Fruit fly (Drosophila melanogaster) whole organism, embryonic: ENCODE measurements around the gene Polr3F.

Experiments
- Aef1 ChIP-seq: fragments of 200-800 bp; sonication (Bioruptor generic); IDR thresholded peaks from 3 replicates; pipeline ENCODE4 v1.3.6; 2022; ENCODE audit warnings: missing biosample characterization, missing genetic modification characterization
- Atf-2 ChIP-seq: fragments of 200-800 bp; sonication (Bioruptor generic); optimal IDR thresholded peaks from 2 replicates; lab custom pipeline; 2016; ENCODE audit warnings: missing biosample characterization, missing genetic modification characterization
- B-H1 ChIP-seq: fragments of 200-800 bp; sonication (Bioruptor generic); IDR thresholded peaks from 3 replicates; pipeline ENCODE4 v1.3.6; 2022; ENCODE audit warnings: missing biosample characterization, missing genetic modification characterization
- BEAF-32 ChIP-seq: fragments of 200-800 bp; sonication (Bioruptor generic); optimal IDR thresholded peaks from 3 replicates; lab custom pipeline; 2017; ENCODE audit warnings: missing biosample characterization, missing genetic modification characterization, mild to moderate bottlenecking, moderate library complexity, missing genetic modification reagents
- Blimp-1 ChIP-seq: fragments of 200-800 bp; sonication (Bioruptor generic); optimal IDR thresholded peaks from 3 replicates; lab custom pipeline; 2018; ENCODE audit warnings: missing biosample characterization, missing genetic modification characterization, mild to moderate bottlenecking, moderate library complexity, missing genetic modification reagents
- C15 ChIP-seq: fragments of 200-800 bp; sonication (Bioruptor generic); IDR thresholded peaks from 3 replicates; pipeline ENCODE4 v1.3.6; 2022; ENCODE audit warnings: missing biosample characterization, missing genetic modification characterization
- CG11093 ChIP-seq: fragments of 200-800 bp; sonication (Bioruptor generic); IDR thresholded peaks from 3 replicates; pipeline ENCODE4 v1.3.6; 2022; ENCODE audit warnings: missing biosample characterization, missing genetic modification characterization
- CG12155 ChIP-seq: fragments of 200-800 bp; sonication (Bioruptor generic); optimal IDR thresholded peaks from 3 replicates; lab custom pipeline; 2016; ENCODE audit warnings: missing biosample characterization, missing genetic modification characterization
- CG1233 ChIP-seq: fragments of 200-800 bp; sonication (Bioruptor generic); optimal IDR thresholded peaks from 4 replicates; lab custom pipeline; 2018; ENCODE audit warnings: missing biosample characterization, mild to moderate bottlenecking, missing genetic modification characterization
- CG12769 ChIP-seq: fragments of 200-800 bp; sonication (Bioruptor generic); optimal IDR thresholded peaks from 2 replicates; lab custom pipeline; 2019; ENCODE audit warnings: missing biosample characterization, mild to moderate bottlenecking, missing genetic modification characterization, moderate library complexity
- CG13424 ChIP-seq: fragments of 200-800 bp; sonication (Bioruptor generic); optimal IDR thresholded peaks from 2 replicates; lab custom pipeline; 2019; ENCODE audit warnings: missing biosample characterization, mild to moderate bottlenecking, missing genetic modification characterization, moderate library complexity
- CG1602 ChIP-seq: fragments of 200-800 bp; sonication (Bioruptor generic); optimal IDR thresholded peaks from 3 replicates; lab custom pipeline; 2016; ENCODE audit warnings: missing biosample characterization, missing genetic modification characterization
- CG18476 ChIP-seq: fragments of 200-800 bp; sonication (Bioruptor generic); optimal IDR thresholded peaks from 2 replicates; lab custom pipeline; 2016; ENCODE audit warnings: missing biosample characterization, mild to moderate bottlenecking, missing genetic modification characterization
- CG30020 ChIP-seq: fragments of 200-800 bp; optimal IDR thresholded peaks from 2 replicates; lab custom pipeline; 2019; ENCODE audit warnings: missing biosample characterization, mild to moderate bottlenecking, missing genetic modification characterization, moderate library complexity
- CG34224 ChIP-seq: fragments of 200-800 bp; sonication (Bioruptor generic); IDR thresholded peaks from 3 replicates; pipeline ENCODE4 v1.3.6; 2022; ENCODE audit warnings: missing biosample characterization, missing genetic modification characterization; ENCODE audit not compliant: partially characterized antibody
- CG4328 ChIP-seq: fragments of 200-800 bp; sonication (Bioruptor generic); optimal IDR thresholded peaks from 3 replicates; lab custom pipeline; 2017; ENCODE audit warnings: missing biosample characterization, missing genetic modification reagents, missing genetic modification characterization
- CG7271 ChIP-seq: fragments of 200-800 bp; sonication (Bioruptor generic); optimal IDR thresholded peaks from 2 replicates; lab custom pipeline; 2018; ENCODE audit warnings: missing biosample characterization, mild to moderate bottlenecking, missing genetic modification characterization, moderate library complexity
- CG8359 ChIP-seq: fragments of 200-800 bp; sonication (Bioruptor generic); optimal IDR thresholded peaks from 2 replicates; lab custom pipeline; 2017; ENCODE audit warnings: missing biosample characterization, mild to moderate bottlenecking, missing genetic modification characterization, borderline replicate concordance
- CG9609 ChIP-seq: fragments of 200-800 bp; sonication (Bioruptor generic); optimal IDR thresholded peaks from 3 replicates; lab custom pipeline; 2016; ENCODE audit warnings: missing biosample characterization, missing genetic modification characterization
- CG9797 ChIP-seq: fragments of 200-800 bp; sonication (Bioruptor generic); optimal IDR thresholded peaks from 3 replicates; lab custom pipeline; 2018; ENCODE audit warnings: missing biosample characterization, mild to moderate bottlenecking, missing genetic modification characterization
- Dip3 ChIP-seq: fragments of 200-800 bp; sonication (Bioruptor generic); optimal IDR thresholded peaks from 3 replicates; lab custom pipeline; 2016; ENCODE audit warnings: missing biosample characterization, missing genetic modification characterization
- Fer3 ChIP-seq: fragments of 200-800 bp; sonication (Bioruptor generic); optimal IDR thresholded peaks from 2 replicates; lab custom pipeline; 2018; ENCODE audit warnings: missing biosample characterization, mild to moderate bottlenecking, missing genetic modification characterization, moderate library complexity
- Gug ChIP-seq: fragments of 200-800 bp; sonication (Bioruptor generic); IDR thresholded peaks from 4 replicates; pipeline ENCODE4 v1.3.6; 2022; ENCODE audit warnings: missing biosample characterization, missing genetic modification characterization
- Nf-YC ChIP-seq: fragments of 200-800 bp; optimal IDR thresholded peaks from 3 replicates; lab custom pipeline; 2019; ENCODE audit warnings: missing biosample characterization, mild to moderate bottlenecking, missing genetic modification characterization, moderate library complexity
- Oaz ChIP-seq: fragments of 200-800 bp; sonication (Bioruptor generic); IDR thresholded peaks from 2 replicates; pipeline ENCODE4 v1.3.6; 2022; ENCODE audit warnings: missing biosample characterization, missing genetic modification characterization
- Oli ChIP-seq: fragments of 200-800 bp; sonication (Bioruptor generic); optimal IDR thresholded peaks from 2 replicates; lab custom pipeline; 2018; ENCODE audit warnings: missing biosample characterization, mild to moderate bottlenecking, missing genetic modification characterization, moderate library complexity
- Rfx ChIP-seq: fragments of 200-800 bp; sonication (Bioruptor generic); IDR thresholded peaks from 2 replicates; pipeline ENCODE4 v1.3.6; 2022; ENCODE audit warnings: missing biosample characterization, missing genetic modification characterization
- Xbp1 ChIP-seq: fragments of 200-800 bp; sonication (Bioruptor generic); optimal IDR thresholded peaks from 3 replicates; lab custom pipeline; 2016; ENCODE audit warnings: missing biosample characterization, mild to moderate bottlenecking, missing genetic modification characterization
- ara ChIP-seq: fragments of 200-800 bp; sonication (Bioruptor generic); IDR thresholded peaks from 2 replicates; pipeline ENCODE4 v1.3.6; 2022; ENCODE audit warnings: missing biosample characterization, missing genetic modification characterization
- ase ChIP-seq: fragments of 200-800 bp; sonication (Bioruptor generic); IDR thresholded peaks from 3 replicates; pipeline ENCODE4 v1.3.6; 2022; ENCODE audit warnings: missing biosample characterization, missing genetic modification characterization
- bcd ChIP-seq: fragments of 200-800 bp; sonication (Bioruptor generic); optimal IDR thresholded peaks from 2 replicates; lab custom pipeline; 2017; ENCODE audit warnings: missing biosample characterization, mild to moderate bottlenecking, missing genetic modification characterization
- dati ChIP-seq: fragments of 200-800 bp; sonication (Bioruptor generic); IDR thresholded peaks from 2 replicates; pipeline ENCODE4 v1.3.6; 2022; ENCODE audit warnings: missing biosample characterization, missing genetic modification characterization
- exex ChIP-seq: fragments of 200-800 bp; sonication (Bioruptor generic); optimal IDR thresholded peaks from 4 replicates; lab custom pipeline; 2018; ENCODE audit warnings: missing biosample characterization, mild to moderate bottlenecking, missing genetic modification characterization, moderate library complexity
- fd96Cb ChIP-seq: fragments of 200-800 bp; sonication (Bioruptor generic); optimal IDR thresholded peaks from 2 replicates; lab custom pipeline; 2018; ENCODE audit warnings: missing biosample characterization, mild to moderate bottlenecking, missing genetic modification characterization, moderate library complexity
- ftz-f1 ChIP-seq: fragments of 200-800 bp; sonication (Bioruptor generic); optimal IDR thresholded peaks from 2 replicates; lab custom pipeline; 2016; ENCODE audit warnings: missing biosample characterization, missing genetic modification characterization
- fu2 ChIP-seq: fragments of 200-800 bp; sonication (Bioruptor generic); optimal IDR thresholded peaks from 2 replicates; lab custom pipeline; 2016; ENCODE audit warnings: missing biosample characterization, missing genetic modification characterization
- gce ChIP-seq: fragments of 200-800 bp; sonication (Bioruptor generic); IDR thresholded peaks from 3 replicates; pipeline ENCODE4 v1.3.6; 2022; ENCODE audit warnings: missing biosample characterization, missing genetic modification characterization
- gro ChIP-seq: fragments of 200-800 bp; sonication (Bioruptor generic); optimal IDR thresholded peaks from 2 replicates; lab custom pipeline; 2016; ENCODE audit warnings: missing biosample characterization, missing genetic modification characterization
- hbn ChIP-seq: fragments of 200-800 bp; sonication (Bioruptor generic); IDR thresholded peaks from 2 replicates; pipeline ENCODE4 v1.3.6; 2022; ENCODE audit warnings: missing biosample characterization, missing genetic modification characterization; ENCODE audit not compliant: partially characterized antibody
- jumu ChIP-seq: fragments of 200-800 bp; sonication (Bioruptor generic); optimal IDR thresholded peaks from 3 replicates; lab custom pipeline; 2016; ENCODE audit warnings: missing biosample characterization, missing genetic modification characterization
- ken ChIP-seq: fragments of 200-800 bp; sonication (Bioruptor generic); IDR thresholded peaks from 3 replicates; pipeline ENCODE4 v1.3.6; 2022; ENCODE audit warnings: missing biosample characterization, missing genetic modification characterization
- kni ChIP-seq: fragments of 200-800 bp; sonication (Bioruptor generic); optimal IDR thresholded peaks from 3 replicates; lab custom pipeline; 2017; ENCODE audit warnings: mild to moderate bottlenecking, missing biosample characterization, missing genetic modification reagents, missing genetic modification characterization
- nau ChIP-seq: fragments of 200-800 bp; sonication (Bioruptor generic); optimal IDR thresholded peaks from 3 replicates; lab custom pipeline; 2017; ENCODE audit warnings: missing biosample characterization, mild to moderate bottlenecking, missing genetic modification characterization, missing genetic modification reagents
- nmo ChIP-seq: fragments of 200-800 bp; sonication (Bioruptor generic); optimal IDR thresholded peaks from 2 replicates; lab custom pipeline; 2018; ENCODE audit warnings: missing biosample characterization, mild to moderate bottlenecking, missing genetic modification characterization, moderate library complexity
- org-1 ChIP-seq: fragments of 200-800 bp; sonication (Bioruptor generic); optimal IDR thresholded peaks from 2 replicates; lab custom pipeline; 2017; ENCODE audit warnings: missing biosample characterization, missing genetic modification characterization
- slp2 ChIP-seq: fragments of 200-800 bp; sonication (Bioruptor generic); optimal IDR thresholded peaks from 2 replicates; lab custom pipeline; 2016; ENCODE audit warnings: missing biosample characterization, missing genetic modification characterization
- tup ChIP-seq: fragments of 200-800 bp; sonication (Bioruptor generic); optimal IDR thresholded peaks from 2 replicates; lab custom pipeline; 2016; ENCODE audit warnings: missing biosample characterization, mild to moderate bottlenecking, missing genetic modification characterization, moderate library complexity
- twi ChIP-seq: fragments of 200-800 bp; optimal IDR thresholded peaks from 2 replicates; lab custom pipeline; 2019; ENCODE audit warnings: missing biosample characterization, mild to moderate bottlenecking, missing genetic modification characterization, moderate library complexity

The Polr3F gene

DNA sequence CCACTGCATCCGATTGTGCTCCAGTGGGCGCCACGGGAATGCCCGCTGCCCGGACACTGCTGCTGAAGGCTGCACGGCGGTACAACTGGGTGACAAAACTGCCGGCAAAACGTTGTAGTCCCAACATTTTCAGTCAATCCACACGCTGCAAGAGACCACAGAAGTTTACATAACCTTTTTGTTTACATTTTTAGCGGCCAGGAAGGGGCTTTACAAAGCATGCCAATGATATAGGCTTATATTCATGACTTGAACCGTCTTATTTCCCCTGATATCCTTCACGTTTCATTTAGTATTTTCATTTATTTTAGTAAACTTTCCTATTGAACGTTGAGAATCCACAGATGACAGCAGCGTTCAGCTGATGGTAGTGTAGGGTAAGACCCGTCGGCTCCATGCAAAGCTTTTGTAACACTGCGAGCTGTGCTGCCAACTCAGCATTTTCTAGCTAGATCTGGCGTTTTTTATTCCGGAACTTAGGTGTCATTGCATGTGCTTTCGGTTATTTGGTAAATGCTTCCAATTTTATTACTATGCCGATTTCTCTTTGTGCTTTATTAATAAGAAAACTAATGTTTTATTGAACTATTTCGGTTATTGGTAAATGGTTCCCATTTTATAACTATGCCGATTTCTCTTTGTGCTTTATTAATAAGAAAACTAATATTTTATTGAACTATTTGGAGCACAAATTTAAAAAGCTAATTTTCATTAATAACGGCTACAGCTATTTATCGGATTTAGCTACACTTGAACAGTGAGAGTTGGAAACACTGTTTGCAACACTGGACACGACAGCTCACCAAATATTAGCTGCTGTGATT lies 43.6 kb upstream of the Polr3F start, which contains the start of the genes CG13850 and lqfR (continued):
- TF ChIP-seq fd96Cb (tag; lab: Kevin White, UChicago) (peak; percentile 58), Gug (GFP tag; lab: Robert Waterston, UW) (peak; percentile 59; the same call in 3 of the 4 replicates), Aef1 (GFP tag; lab: Robert Waterston, UW) (no peak; the same call in 1 of the 3 replicates), ftz-f1 (GFP tag; lab: Kevin White, UChicago) (peak; percentile 12), kni (GFP tag; lab: Kevin White, UChicago) (peak; percentile 64), CG12155 (GFP tag; lab: Kevin White, UChicago) (peak; percentile 77), CG30020 (tag; lab: Kevin White, UChicago) (peak; percentile 11), org-1 (GFP tag; lab: Kevin White, UChicago) (peak; percentile 45), C15 (GFP tag; lab: Robert Waterston, UW) (no peak), CG1233 (GFP tag; lab: Kevin White, UChicago) (peak; percentile 58), CG1602 (GFP tag; lab: Kevin White, UChicago) (peak; percentile 78), Dip3 (GFP tag; lab: Kevin White, UChicago) (peak; percentile 80), CG12769 (tag; lab: Kevin White, UChicago) (no peak), CG9797 (GFP tag; lab: Kevin White, UChicago) (peak; percentile 22), tup (GFP tag; lab: Kevin White, UChicago) (peak; percentile 48), CG8359 (GFP tag; lab: Kevin White, UChicago) (peak; percentile 34), CG9609 (GFP tag; lab: Kevin White, UChicago) (peak; percentile 81), twi (peak; percentile 57), ara (no peak), Fer3 (peak; percentile 64), ken (GFP tag; lab: Robert Waterston, UW) (peak; percentile 45; the same call in 1 of the 3 replicates), Oaz (0 out of 2 replicates have a peak, but pooled peaks have one; percentile 18), exex (no peak), Nf-YC (no peak), CG4328 (peak; percentile 63), gce (GFP tag; lab: Robert Waterston, UW) (no peak), hbn (GFP tag; lab: Robert Waterston, UW) (no peak), Blimp-1 (GFP tag; lab: Kevin White, UChicago) (no peak), gro (peak; percentile 48), CG11093 (no peak), bcd (GFP tag; lab: Kevin White, UChicago) (peak; percentile 84), CG18476 (GFP tag; lab: Kevin White, UChicago) (peak; percentile 89), dati (GFP tag; lab: Robert Waterston, UW) (no peak), nau (no peak), B-H1 (GFP tag; lab: Robert Waterston, UW) (no peak), Atf-2 (peak; percentile 75), Xbp1 (GFP tag; lab: Kevin White, UChicago) (peak; percentile 84), ase (GFP tag; lab: Robert Waterston, UW) (0 out of 3 replicates have a peak, but pooled peaks have one; percentile 39), fu2 (GFP tag; lab: Kevin White, UChicago) (peak; percentile 76), CG34224 (GFP tag; lab: Robert Waterston, UW) (no peak; the same call in 2 of the 3 replicates), BEAF-32 (GFP tag; lab: Kevin White, UChicago) (peak; percentile 51), CG7271 (no peak), jumu (GFP tag; lab: Kevin White, UChicago) (peak; percentile 81), Oli (peak; percentile 66), slp2 (GFP tag; lab: Kevin White, UChicago) (peak; percentile 72), Rfx (peak; percentile 86), nmo (GFP tag; lab: Kevin White, UChicago) (peak; percentile 87), CG13424 (tag; lab: Kevin White, UChicago) (peak; percentile 69)
